Worm (Caenorhabditis elegans) whole organism, L4/young adult: ENCODE results near the gene F01D5.1.

Source experiments
- dao-5 ChIP-seq: sonication (generic microtip); optimal IDR thresholded peaks from 2 replicates; lab custom pipeline; 2016; ENCODE audit warnings: missing genotype, missing genetic modification characterization, moderate library complexity, missing compliant biosample characterization
- him-1 ChIP-seq: sonication (generic microtip); optimal IDR thresholded peaks from 2 replicates; lab custom pipeline; 2016; ENCODE audit warnings: missing genotype, missing genetic modification reagents, missing genetic modification characterization, missing compliant biosample characterization

ce11 chrII:14008359-14008758 lies 11.0 kb upstream of the F01D5.1 start, which contains the start of gene F01D5.7:
- TF ChIP-seq dao-5 (tag; lab: Kevin White, UChicago) (no peak), him-1 (no peak)
